Fruit fly (Drosophila melanogaster): ENCODE measurements around the gene CG9471.
A peak's percentile ranks its signal among the peaks of the same experiment; 100 is the strongest.

Gene CG9471

DNA sequence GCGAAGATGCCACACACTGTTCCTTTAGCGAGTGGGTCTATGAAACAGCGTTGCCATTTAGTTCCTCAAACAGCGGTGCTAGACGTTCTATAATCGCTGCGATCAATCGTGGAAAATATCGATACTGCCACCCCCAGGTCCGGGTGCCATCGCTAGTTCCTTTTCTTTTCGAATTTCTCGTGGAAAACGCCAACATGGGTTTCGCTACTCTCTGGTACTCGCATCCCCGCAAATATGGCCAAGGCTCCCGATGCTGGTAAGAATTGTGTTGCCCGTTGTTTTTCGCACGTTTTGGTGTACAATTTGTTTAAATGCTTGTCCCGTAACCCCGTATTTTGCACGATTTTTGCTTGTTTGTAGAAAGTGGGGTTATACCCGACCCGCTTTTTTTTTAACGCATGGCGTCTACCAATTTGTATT is 6.6 kb upstream of the CG9471 start, which contains the start of gene RpS29:
TSS of gene RpS29 (plus strand) at position 102 of the 420 bp plus-strand sequence.
- TF ChIP-seq noc (tag; optimal IDR thresholded peaks at IDR 0.05): peak; percentile 73

DNA sequence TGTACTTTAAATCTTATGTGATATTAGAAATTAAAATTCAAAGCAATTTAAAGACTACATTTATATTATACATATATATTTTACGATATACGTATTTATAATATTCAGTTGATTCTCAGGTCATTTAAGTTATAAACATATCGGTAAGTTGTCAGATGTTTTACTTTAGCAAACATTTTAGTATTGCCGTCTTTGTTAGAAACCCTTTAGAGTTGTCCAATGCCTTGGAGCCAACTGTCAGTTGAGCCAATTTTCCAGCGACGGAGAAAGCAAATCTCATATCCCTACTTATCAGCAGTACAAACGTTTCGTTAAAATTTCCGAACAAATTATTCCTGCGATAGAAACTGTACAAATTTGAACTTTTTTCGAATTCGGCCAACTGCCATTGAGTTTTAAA is 3.5 kb upstream of the CG9471 start, which contains the start of gene topi:
TSS of gene topi (plus strand) at position 301 of the 400 bp plus-strand sequence.
- no peak for TF ChIP-seq noc (tag; optimal IDR thresholded peaks at IDR 0.05)

DNA sequence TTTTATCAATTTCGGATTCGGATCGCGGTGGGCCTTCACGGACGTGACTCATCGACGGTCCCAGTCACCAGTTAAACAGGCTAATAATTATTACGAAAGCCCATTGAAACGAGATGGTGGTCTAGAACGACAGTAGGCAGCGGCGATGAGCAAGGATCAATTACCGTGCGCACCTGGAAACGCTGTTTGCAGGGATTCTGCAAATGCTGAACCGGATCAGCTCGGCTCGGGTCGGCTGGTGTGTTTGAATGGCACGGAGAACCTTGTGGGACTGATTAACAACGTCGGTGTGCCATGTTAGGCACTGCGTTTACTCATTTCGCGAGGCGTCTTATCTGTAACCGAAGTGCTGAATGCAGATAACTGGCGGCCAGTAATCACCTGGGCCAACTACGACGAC is 2.8 kb upstream of the CG9471 start, which contains the start of gene Whamy:
TSS of gene Whamy (minus strand) at position 273 of the 400 bp plus-strand sequence.
- TF ChIP-seq noc (tag; optimal IDR thresholded peaks at IDR 0.05): peak; percentile 73

DNA sequence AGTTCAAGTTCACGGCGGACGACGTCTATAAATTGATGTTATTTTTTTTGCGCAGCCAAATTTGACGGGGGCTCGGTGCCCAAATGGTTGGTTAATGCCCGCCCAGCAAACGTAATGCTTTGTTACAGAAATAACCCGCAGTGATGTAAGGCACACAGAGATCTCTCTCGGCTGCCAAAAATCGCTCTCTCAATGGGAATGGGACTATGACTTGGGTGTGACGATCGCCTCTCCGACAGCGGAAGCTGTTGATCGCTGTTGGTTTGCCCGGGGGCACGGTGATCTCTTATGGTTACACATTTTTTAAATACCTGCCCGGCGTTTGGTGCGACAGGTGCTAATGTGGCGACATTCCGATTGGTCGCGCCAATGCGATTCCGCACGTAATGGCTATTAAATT is 1.2 kb downstream of the CG9471 start:
- no peak for TF ChIP-seq noc (tag; optimal IDR thresholded peaks at IDR 0.05)

DNA sequence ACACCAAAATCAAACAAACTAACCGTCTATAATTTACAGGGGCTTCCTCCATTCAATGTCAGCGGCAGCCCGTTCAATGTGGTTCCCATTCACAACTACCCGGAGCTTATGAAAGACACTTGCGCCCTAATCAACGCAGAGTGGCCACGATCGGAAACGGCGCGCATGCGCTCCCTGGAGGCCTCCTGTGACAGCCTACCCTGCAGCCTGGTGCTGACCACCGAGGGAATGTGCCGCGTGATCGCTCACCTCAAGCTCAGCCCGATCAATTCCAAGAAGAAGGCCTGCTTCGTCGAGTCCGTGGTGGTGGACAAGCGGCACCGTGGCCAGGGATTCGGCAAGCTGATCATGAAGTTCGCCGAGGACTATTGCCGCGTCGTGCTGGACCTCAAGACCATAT is 2.5 kb downstream of the CG9471 start, which contains the start of gene MED6:
TSS of gene MED6 (minus strand) at position 101 of the 400 bp plus-strand sequence.
- no peak for TF ChIP-seq noc (tag; optimal IDR thresholded peaks at IDR 0.05)

DNA sequence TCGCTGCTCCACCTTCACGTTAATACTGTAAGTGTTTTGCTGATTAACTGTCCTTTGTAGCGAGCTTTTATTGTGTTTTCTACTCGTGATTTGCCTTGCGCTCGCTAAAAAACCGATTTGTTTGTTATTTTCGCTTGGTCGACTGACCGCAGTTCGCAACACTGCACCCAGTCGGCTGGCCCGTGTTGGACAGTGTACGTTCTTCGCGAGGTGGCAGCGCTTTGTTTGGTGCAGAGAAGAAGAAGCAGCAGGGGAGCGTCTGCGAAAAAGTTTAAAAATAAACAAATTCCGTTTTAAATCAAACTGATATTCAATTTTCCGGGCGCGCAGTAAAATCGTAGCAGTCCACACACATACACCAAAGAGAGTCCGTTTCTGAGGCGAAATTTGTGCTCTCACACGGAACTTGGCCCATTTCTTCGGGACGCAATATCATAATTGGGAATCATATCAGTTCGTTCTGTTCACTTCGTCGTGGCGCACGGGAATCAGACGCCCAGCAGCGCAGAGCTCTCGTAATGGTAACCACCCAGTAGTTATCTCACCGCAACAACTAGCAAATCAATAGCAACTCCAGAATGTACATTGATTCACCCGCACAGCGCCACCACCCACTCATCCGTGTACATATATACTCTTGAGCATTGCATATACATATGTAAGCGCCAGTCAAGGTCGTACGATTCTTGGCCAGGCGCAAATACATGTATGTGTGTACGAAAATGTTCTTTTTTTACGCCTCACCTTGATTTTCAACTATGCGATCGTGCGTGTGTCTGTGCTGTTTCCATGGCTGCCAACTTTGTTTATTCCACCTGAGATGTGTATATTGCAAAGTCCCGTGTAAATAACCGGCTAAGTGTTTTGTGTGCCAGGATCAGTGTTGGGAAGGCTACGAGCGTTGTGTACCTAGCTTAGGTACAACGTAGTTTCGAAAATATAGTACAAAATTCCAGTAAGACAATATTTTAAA is 3.4 kb downstream of the CG9471 start, which contains the start of gene Naa80:
TSS of gene Naa80 (plus strand) at position 215 of the 973 bp plus-strand sequence.
- TF ChIP-seq noc (tag; optimal IDR thresholded peaks at IDR 0.05): peak; percentile 49

DNA sequence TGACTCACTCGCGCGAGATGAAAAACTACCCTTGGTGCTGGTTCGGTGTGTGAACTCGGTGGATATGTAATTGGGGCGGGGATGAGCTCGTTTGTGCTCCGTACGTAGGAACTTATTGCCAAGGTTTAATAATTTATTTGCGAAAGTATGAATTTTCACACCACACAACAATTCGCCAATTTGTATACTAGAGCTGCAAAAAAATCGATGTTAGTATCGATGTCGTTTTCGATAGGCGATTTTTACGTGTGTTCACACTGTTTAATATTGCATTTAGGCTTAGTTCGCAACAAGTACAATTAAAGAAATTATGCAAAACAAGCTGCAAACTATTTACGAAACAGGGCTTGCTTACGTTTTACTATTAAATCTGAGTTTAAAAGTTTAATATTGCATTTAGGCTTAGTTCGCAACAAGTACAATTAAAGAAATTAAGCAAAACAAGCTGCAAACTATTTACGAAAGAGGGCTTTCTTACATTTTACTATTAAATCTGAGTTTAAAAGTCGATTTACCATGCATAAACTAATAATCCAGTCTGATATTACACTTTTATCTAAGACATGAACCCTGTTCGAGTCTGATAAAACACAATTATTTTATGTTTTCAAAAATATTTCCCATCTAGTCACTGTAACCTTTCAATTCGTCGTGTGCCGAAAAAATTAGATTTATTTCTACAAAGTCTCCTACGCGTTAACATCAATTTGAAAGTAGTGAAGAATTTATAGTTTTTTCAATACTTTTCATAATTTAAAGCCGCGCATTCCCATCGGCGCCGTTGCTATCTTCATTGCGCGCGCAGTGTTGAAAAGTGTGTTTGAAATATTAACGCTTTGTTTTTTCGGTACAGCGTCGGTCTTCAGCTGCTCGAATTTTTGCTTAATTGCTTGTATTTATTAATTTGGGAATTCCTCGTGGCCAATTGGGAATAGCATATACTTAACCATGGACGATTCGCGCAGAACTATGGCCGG is 8.1 kb downstream of the CG9471 start, which contains the start of the genes Snap24 and CG8478:
TSS of gene Snap24 (minus strand) at position 196 of the 977 bp plus-strand sequence.
TSS of gene CG8478 (plus strand) at position 696 of the 977 bp plus-strand sequence.
- no peak for TF ChIP-seq noc (tag; optimal IDR thresholded peaks at IDR 0.05)

DNA sequence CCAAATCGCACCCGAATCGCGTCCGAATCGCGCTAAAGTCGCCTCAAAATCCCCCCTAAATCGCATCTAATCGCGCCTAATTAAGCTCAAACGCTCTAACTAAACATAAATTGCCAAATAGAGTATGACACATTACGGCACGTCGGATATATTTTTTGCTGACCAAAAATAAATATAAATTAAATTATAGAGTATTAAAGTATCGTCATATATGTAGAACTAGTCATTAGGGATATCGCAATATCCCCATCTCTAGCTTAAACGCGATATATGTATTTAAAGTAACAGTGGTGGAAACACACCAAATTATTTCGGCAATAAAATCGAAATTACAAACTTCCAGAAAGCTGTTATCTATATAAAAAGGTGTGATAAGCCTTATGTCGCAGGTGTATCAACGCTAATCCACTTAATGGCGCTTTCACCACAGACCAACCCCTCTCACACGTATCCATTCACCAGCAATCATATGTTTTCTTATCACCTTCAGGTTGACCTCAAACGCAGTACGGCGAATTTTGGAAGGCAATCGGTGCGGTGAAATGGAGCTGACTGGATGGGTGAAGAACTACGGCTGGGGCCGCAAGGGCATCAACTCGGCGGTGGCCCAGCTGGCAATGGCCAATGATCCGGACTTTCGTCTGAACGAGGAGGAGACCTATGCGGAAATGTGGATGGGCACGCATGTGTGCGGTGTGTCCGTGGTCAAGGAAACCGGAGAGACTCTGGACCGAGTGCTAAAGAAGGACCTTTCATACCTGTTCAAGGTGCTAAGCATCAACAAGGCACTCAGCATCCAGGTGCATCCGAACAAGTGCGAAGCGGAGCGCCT is 11.8 kb downstream of the CG9471 start, which contains the start of gene Mpi:
TSS of gene Mpi (plus strand) at position 263 of the 832 bp plus-strand sequence.
- TF ChIP-seq noc (tag; optimal IDR thresholded peaks at IDR 0.05): no peak

DNA sequence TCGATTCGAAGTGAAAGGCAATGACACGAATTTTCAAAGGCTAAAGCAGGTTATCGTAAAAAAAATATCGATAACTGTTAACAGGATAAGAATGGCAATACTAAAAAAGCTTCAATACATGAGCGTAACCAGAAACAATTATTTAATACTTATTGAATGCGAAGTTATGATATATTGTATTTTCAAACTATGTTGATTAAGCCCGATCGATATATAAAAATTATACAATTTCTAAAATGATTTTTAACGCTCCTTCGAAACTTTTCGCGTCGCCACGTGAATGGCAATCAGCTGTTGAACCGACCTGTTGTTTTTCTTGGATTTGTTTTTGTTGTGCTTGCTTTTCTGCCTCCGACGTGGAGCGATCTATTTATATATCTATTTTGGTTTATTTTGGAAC is 15.2 kb downstream of the CG9471 start, which contains the start of the genes Alg12 and Rpt3R:
TSS of gene Alg12 (plus strand) at position 305 of the 400 bp plus-strand sequence.
TSS of gene Rpt3R (minus strand) at position 324 of the 400 bp plus-strand sequence.
- TF ChIP-seq noc (tag; optimal IDR thresholded peaks at IDR 0.05): no peak

DNA sequence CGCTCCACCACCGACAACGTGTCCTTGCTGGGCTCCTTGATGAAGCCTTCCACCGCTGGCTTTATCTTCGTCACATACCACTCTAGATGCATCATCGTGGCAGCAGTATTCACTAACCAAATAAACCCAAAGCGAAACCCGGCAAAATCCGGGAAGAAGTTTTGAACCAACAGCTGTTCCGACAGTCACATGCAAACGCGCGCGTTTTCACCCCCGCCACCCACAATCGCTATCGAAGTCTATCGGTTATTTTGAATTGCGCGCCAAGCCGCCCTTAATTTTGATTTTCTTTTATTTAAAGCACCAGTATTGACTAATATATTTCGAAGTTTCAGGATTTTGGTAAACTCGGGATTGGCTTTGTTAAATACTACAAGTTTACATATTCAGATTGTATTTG is 16.9 kb downstream of the CG9471 start, which contains the start of gene Tti1:
TSS of gene Tti1 (minus strand) at position 200 of the 400 bp plus-strand sequence.
- no peak for TF ChIP-seq noc (tag; optimal IDR thresholded peaks at IDR 0.05)

DNA sequence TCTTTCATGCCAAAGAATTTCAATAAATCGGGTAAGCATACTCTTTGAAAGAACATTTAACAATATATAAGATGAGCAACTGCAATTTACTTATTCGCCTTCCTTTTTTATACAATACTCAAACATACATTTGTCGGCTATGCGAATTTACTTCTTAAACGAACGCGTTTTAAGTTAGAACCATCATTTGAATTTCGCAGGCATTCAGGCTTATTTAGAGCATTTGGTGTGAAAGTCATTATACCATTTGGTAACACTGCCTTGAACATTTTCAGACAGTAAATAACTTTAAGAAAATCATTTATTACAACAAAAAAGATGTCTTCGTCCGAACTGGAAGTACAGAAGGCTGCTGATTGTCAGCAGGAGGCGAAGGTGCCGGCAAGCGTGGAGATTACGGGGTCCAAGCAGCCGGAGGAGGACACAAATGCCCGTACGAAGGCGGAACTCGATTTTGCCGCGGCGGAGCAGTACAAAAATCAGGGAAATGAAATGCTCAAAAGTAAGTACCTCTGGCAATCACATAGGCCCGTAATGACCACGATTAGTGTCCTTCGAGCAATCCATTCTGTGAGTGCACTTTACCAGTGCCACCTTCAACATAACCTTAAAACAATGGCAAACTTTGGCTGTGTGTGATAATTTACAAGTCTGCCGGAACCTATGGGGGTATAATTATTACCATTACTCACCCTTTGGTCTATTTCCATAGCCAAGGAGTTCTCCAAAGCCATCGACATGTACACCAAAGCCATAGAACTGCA is 23.3 kb downstream of the CG9471 start:
- no peak for TF ChIP-seq noc (tag; optimal IDR thresholded peaks at IDR 0.05)

DNA sequence ATGACTTTTGCATAAGTTTGCCTTT is 23.7 kb downstream of the CG9471 start, which contains the start of gene PpD3:
TSS of gene PpD3 (plus strand) at position 1 of the 25 bp plus-strand sequence.
- TF ChIP-seq noc (tag; optimal IDR thresholded peaks at IDR 0.05): no peak

DNA sequence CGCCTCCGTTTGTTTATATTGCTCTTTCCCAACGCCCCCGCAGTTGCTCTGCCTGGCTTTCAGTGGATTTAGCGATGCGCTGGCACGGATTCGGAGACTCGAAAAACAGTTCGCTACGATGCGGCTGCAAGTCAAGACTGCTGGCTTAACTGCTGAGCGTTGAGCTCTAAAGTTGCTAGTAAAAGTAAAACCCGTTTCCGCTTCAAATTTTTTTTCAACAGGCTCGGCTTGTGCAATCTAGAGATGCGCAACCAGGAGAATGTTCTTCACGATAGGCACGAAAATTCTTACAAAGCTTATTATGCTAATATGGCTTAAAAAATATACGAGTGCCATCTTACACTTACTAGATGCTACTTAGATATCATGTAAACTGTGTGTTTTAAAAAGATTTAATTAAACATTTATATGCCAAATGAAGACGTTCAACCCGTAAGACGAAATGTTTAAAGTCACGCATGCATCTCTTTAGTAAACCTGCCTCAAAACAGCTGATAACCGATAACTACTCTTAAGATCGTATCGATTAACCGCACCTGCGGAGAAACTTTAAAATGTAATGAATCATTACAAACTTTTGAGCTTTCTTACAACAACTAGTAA is 24.0 kb downstream of the CG9471 start, which contains the start of gene CG12948:
TSS of gene CG12948 (minus strand) at position 473 of the 603 bp plus-strand sequence.
- TF ChIP-seq noc (tag; optimal IDR thresholded peaks at IDR 0.05): no peak

DNA sequence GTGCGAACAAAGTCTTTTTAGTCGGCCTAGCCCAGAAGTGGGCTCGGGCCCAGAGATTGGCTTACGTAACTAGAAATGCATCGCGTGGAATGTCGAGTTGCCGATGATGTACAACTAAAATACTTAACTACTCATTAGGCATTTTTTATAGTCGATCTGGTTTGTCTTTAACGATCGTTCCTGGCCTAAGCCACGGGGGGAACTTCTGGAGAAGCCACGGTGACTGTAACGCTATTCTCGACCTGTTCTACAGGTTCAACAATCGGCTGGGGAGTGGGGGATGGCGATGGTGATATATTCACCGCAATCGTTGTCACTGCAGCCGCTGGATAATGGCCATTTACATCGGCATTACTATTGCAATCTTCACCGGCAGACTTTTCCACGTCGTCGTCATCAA is 25.1 kb downstream of the CG9471 start, which contains the start of gene CG34409:
TSS of gene CG34409 (minus strand) at position 101 of the 400 bp plus-strand sequence.
- no peak for TF ChIP-seq noc (tag; optimal IDR thresholded peaks at IDR 0.05)
